Worm (Caenorhabditis elegans) whole organism, mixed stage, embryonic: Measurements from ENCODE around the gene glo-1.

Source experiments
- M03D4.4 ChIP-seq: sonication (generic microtip); optimal IDR thresholded peaks from 2 replicates; lab custom pipeline; 2017; ENCODE audit warnings: mild to moderate bottlenecking, missing genetic modification characterization, missing compliant biosample characterization
- bed-3 ChIP-seq: fragments of 200-800 bp; sonication (Bioruptor generic); optimal IDR thresholded peaks from 3 replicates; lab custom pipeline; 2018; ENCODE audit warnings: mild to moderate bottlenecking, missing genetic modification characterization, moderate library complexity, missing compliant biosample characterization
- blmp-1 ChIP-seq: fragments of 150-350 bp; optimal IDR thresholded peaks from 2 replicates; lab custom pipeline; 2014; ENCODE audit warnings: missing biosample characterization, missing genetic modification characterization
- ceh-39 ChIP-seq: fragments of 150-350 bp; optimal IDR thresholded peaks from 2 replicates; lab custom pipeline; 2014; ENCODE audit warnings: missing biosample characterization, missing genetic modification characterization
- ceh-43 ChIP-seq: fragments of 200-800 bp; sonication (Bioruptor generic); optimal IDR thresholded peaks from 2 replicates; lab custom pipeline; 2018; ENCODE audit warnings: mild to moderate bottlenecking, missing genetic modification characterization, moderate library complexity, missing compliant biosample characterization
- ces-1 ChIP-seq: fragments of 150-350 bp; optimal IDR thresholded peaks from 2 replicates; lab custom pipeline; 2014; ENCODE audit warnings: missing biosample characterization, missing genetic modification reagents, missing genetic modification characterization
- cnd-1 ChIP-seq: fragments of 200-800 bp; sonication (Bioruptor generic); optimal IDR thresholded peaks from 2 replicates; lab custom pipeline; 2018; ENCODE audit warnings: mild to moderate bottlenecking, missing genetic modification characterization, missing compliant biosample characterization
- drap-1 ChIP-seq: fragments of 200-800 bp; sonication (Bioruptor generic); optimal IDR thresholded peaks from 3 replicates; lab custom pipeline; 2018; ENCODE audit warnings: mild to moderate bottlenecking, missing genetic modification characterization, missing compliant biosample characterization
- elt-1 ChIP-seq: sonication (generic microtip); optimal IDR thresholded peaks from 2 replicates; lab custom pipeline; 2017; ENCODE audit warnings: missing genetic modification characterization, mild to moderate bottlenecking, missing compliant biosample characterization, antibody characterized with exemption, moderate library complexity, borderline replicate concordance; ENCODE audit not compliant: insufficient read depth
- elt-3 ChIP-seq: fragments of 150-350 bp; optimal IDR thresholded peaks from 2 replicates; lab custom pipeline; 2014; ENCODE audit warnings: missing biosample characterization, missing genetic modification characterization
- flh-1 ChIP-seq: fragments of 200-800 bp; sonication (Bioruptor generic); optimal IDR thresholded peaks from 2 replicates; lab custom pipeline; 2018; ENCODE audit warnings: mild to moderate bottlenecking, missing genetic modification characterization, moderate library complexity, missing compliant biosample characterization
- ham-2 ChIP-seq: fragments of 200-800 bp; sonication (Bioruptor generic); optimal IDR thresholded peaks from 2 replicates; lab custom pipeline; 2018; ENCODE audit warnings: mild to moderate bottlenecking, missing genetic modification characterization, missing compliant biosample characterization
- hlh-1 ChIP-seq: fragments of 150-350 bp; optimal IDR thresholded peaks from 2 replicates; lab custom pipeline; 2014; ENCODE audit warnings: missing biosample characterization, missing genetic modification reagents, missing genetic modification characterization
- lin-13 ChIP-seq: fragments of 150-350 bp; optimal IDR thresholded peaks from 2 replicates; lab custom pipeline; 2014; ENCODE audit warnings: missing biosample characterization, missing genetic modification characterization
- lin-32 ChIP-seq: fragments of 200-800 bp; sonication (Bioruptor generic); optimal IDR thresholded peaks from 2 replicates; lab custom pipeline; 2018; ENCODE audit warnings: mild to moderate bottlenecking, missing genetic modification characterization, missing compliant biosample characterization
- lsy-2 ChIP-seq: fragments of 150-350 bp; optimal IDR thresholded peaks from 2 replicates; lab custom pipeline; 2014; ENCODE audit warnings: missing biosample characterization, missing genetic modification characterization
- mab-5 ChIP-seq: fragments of 150-350 bp; optimal IDR thresholded peaks from 2 replicates; lab custom pipeline; 2014; ENCODE audit warnings: missing biosample characterization, missing genetic modification characterization
- mep-1 ChIP-seq: fragments of 150-350 bp; optimal IDR thresholded peaks from 2 replicates; lab custom pipeline; 2017; ENCODE audit warnings: missing biosample characterization, missing genetic modification reagents, missing genetic modification characterization, inconsistent platforms
- mls-2 ChIP-seq: sonication (generic microtip); optimal IDR thresholded peaks from 2 replicates; lab custom pipeline; 2016; ENCODE audit warnings: mild to moderate bottlenecking, missing genetic modification characterization, moderate library complexity, missing compliant biosample characterization
- nhr-12 ChIP-seq: fragments of 150-350 bp; optimal IDR thresholded peaks from 2 replicates; lab custom pipeline; 2014; ENCODE audit warnings: missing biosample characterization, missing genetic modification characterization
- nhr-2 ChIP-seq: fragments of 150-350 bp; optimal IDR thresholded peaks from 2 replicates; lab custom pipeline; 2014; ENCODE audit warnings: missing biosample characterization, missing genetic modification characterization
- nhr-28 ChIP-seq: fragments of 150-350 bp; optimal IDR thresholded peaks from 2 replicates; lab custom pipeline; 2014; ENCODE audit warnings: missing biosample characterization, missing genetic modification characterization
- nhr-76 ChIP-seq: sonication (generic microtip); optimal IDR thresholded peaks from 2 replicates; lab custom pipeline; 2017; ENCODE audit warnings: missing biosample characterization, missing genetic modification characterization
- snpc-4 ChIP-seq: fragments of 150-350 bp; optimal IDR thresholded peaks from 2 replicates; lab custom pipeline; 2014; ENCODE audit warnings: missing biosample characterization, missing genetic modification characterization
- sptf-1 ChIP-seq: sonication (generic microtip); optimal IDR thresholded peaks from 2 replicates; lab custom pipeline; 2017; ENCODE audit warnings: mild to moderate bottlenecking, missing genetic modification characterization, moderate library complexity, missing compliant biosample characterization
- tbx-8 ChIP-seq: fragments of 200-800 bp; sonication (Bioruptor generic); optimal IDR thresholded peaks from 2 replicates; lab custom pipeline; 2018; ENCODE audit warnings: mild to moderate bottlenecking, missing genetic modification characterization, moderate library complexity, missing compliant biosample characterization
- unc-120 ChIP-seq: sonication (generic microtip); optimal IDR thresholded peaks from 2 replicates; lab custom pipeline; 2017; ENCODE audit warnings: missing genetic modification characterization, missing compliant biosample characterization; ENCODE audit not compliant: poor library complexity, severe bottlenecking
- unc-39 ChIP-seq: fragments of 150-350 bp; optimal IDR thresholded peaks from 2 replicates; lab custom pipeline; 2014; ENCODE audit warnings: missing biosample characterization, missing genetic modification characterization
- unc-62 ChIP-seq: fragments of 150-350 bp; optimal IDR thresholded peaks from 2 replicates; lab custom pipeline; 2014; ENCODE audit warnings: missing biosample characterization, missing genetic modification reagents, missing genetic modification characterization
- zip-8 ChIP-seq: fragments of 150-350 bp; optimal IDR thresholded peaks from 2 replicates; lab custom pipeline; 2014; ENCODE audit warnings: missing biosample characterization, missing genetic modification characterization
- ztf-11 ChIP-seq: fragments of 150-350 bp; optimal IDR thresholded peaks from 2 replicates; lab custom pipeline; 2014; ENCODE audit warnings: missing biosample characterization, missing genetic modification characterization

Gene glo-1

ce11 chrX:9894844-9895243 lies 12.8 kb upstream of the glo-1 start, which contains the start of gene F21G4.3:
TSS of gene F21G4.3 (plus strand) at chrX:9895144.
- TF ChIP-seq bed-3 (GFP tag; lab: Kevin White, UChicago) (no peak), elt-3 (tag; lab: Kevin White, UChicago) (no peak), lin-13 (tag; lab: Kevin White, UChicago) (no peak), unc-62 (no peak), ceh-39 (tag; lab: Kevin White, UChicago) (no peak), mab-5 (tag; lab: Kevin White, UChicago) (no peak), ceh-43 (GFP tag; lab: Kevin White, UChicago) (no peak), nhr-2 (tag; lab: Kevin White, UChicago) (no peak), mls-2 (tag; lab: Kevin White, UChicago) (no peak), tbx-8 (GFP tag; lab: Kevin White, UChicago) (no peak), blmp-1 (tag; lab: Kevin White, UChicago) (no peak)
- TF ChIP-seq, all 35 proteins: peak for 0

- TF ChIP-seq unc-62 (no peak), blmp-1 (tag; lab: Kevin White, UChicago) (peak; percentile 76), ham-2 (GFP tag; lab: Kevin White, UChicago) (no peak)
These were observed 11.1 kb upstream of the glo-1 start for ce11 chrX:9893069-9893468.

- TF ChIP-seq mab-5 (tag; lab: Kevin White, UChicago) (no peak), M03D4.4 (tag; lab: Kevin White, UChicago) (no peak), mep-1 (tag; lab: Kevin White, UChicago) (no peak), hlh-1 (tag; lab: Kevin White, UChicago) (no peak), nhr-28 (no peak), blmp-1 (tag; lab: Kevin White, UChicago) (no peak), ces-1 (GFP tag; lab: Kevin White, UChicago) (no peak), zip-8 (tag; lab: Kevin White, UChicago) (no peak)
These were observed 10.3 kb upstream of the glo-1 start, which contains the start of gene F21G4.1 for ce11 chrX:9892323-9892722. TSS of gene F21G4.1 (minus strand) at chrX:9892328.

ce11 chrX:9883837-9884324 lies 1.9 kb upstream of the glo-1 start, which contains the start of gene mrp-4:
TSS of gene mrp-4 (plus strand) at chrX:9884274.
- TF ChIP-seq elt-1 (tag; lab: Kevin White, UChicago) (no peak), hlh-1 (tag; lab: Kevin White, UChicago) (no peak), unc-39 (tag; lab: Kevin White, UChicago) (no peak), ces-1 (GFP tag; lab: Kevin White, UChicago) (no peak), snpc-4 (tag; lab: Kevin White, UChicago) (no peak), flh-1 (GFP tag; lab: Kevin White, UChicago) (no peak), blmp-1 (tag; lab: Kevin White, UChicago) (no peak), mls-2 (tag; lab: Kevin White, UChicago) (no peak), bed-3 (GFP tag; lab: Kevin White, UChicago) (no peak), mep-1 (tag; lab: Kevin White, UChicago) (no peak), zip-8 (tag; lab: Kevin White, UChicago) (no peak), lsy-2 (tag; lab: Kevin White, UChicago) (no peak), mab-5 (tag; lab: Kevin White, UChicago) (no peak), lin-32 (no peak), ceh-39 (tag; lab: Kevin White, UChicago) (no peak), lin-13 (tag; lab: Kevin White, UChicago) (no peak), cnd-1 (tag; lab: Kevin White, UChicago) (no peak), nhr-28 (no peak), sptf-1 (tag; lab: Kevin White, UChicago) (no peak), unc-120 (no peak)

- TF ChIP-seq snpc-4 (tag; lab: Kevin White, UChicago) (no peak), unc-62 (no peak), ceh-43 (GFP tag; lab: Kevin White, UChicago) (no peak), ces-1 (GFP tag; lab: Kevin White, UChicago) (no peak)
These were observed 560 bp upstream of the glo-1 start for ce11 chrX:9882572-9882971.

ce11 chrX:9877117-9877516 lies 4.9 kb downstream of the glo-1 start, which contains the start of gene R07B1.9:
TSS of gene R07B1.9 (plus strand) at chrX:9877417.
- TF ChIP-seq mls-2 (tag; lab: Kevin White, UChicago) (no peak), cnd-1 (tag; lab: Kevin White, UChicago) (no peak), elt-3 (tag; lab: Kevin White, UChicago) (no peak), nhr-12 (tag; lab: Kevin White, UChicago) (no peak), ceh-39 (tag; lab: Kevin White, UChicago) (no peak), nhr-76 (no peak), nhr-28 (no peak), M03D4.4 (tag; lab: Kevin White, UChicago) (no peak), ztf-11 (tag; lab: Kevin White, UChicago) (no peak), flh-1 (GFP tag; lab: Kevin White, UChicago) (no peak), zip-8 (tag; lab: Kevin White, UChicago) (no peak), drap-1 (no peak)
- TF ChIP-seq, all 35 proteins: peak for 0
